Fruit fly (Drosophila melanogaster): Measurements from ENCODE around the gene CG7943.

The CG7943 gene

DNA sequence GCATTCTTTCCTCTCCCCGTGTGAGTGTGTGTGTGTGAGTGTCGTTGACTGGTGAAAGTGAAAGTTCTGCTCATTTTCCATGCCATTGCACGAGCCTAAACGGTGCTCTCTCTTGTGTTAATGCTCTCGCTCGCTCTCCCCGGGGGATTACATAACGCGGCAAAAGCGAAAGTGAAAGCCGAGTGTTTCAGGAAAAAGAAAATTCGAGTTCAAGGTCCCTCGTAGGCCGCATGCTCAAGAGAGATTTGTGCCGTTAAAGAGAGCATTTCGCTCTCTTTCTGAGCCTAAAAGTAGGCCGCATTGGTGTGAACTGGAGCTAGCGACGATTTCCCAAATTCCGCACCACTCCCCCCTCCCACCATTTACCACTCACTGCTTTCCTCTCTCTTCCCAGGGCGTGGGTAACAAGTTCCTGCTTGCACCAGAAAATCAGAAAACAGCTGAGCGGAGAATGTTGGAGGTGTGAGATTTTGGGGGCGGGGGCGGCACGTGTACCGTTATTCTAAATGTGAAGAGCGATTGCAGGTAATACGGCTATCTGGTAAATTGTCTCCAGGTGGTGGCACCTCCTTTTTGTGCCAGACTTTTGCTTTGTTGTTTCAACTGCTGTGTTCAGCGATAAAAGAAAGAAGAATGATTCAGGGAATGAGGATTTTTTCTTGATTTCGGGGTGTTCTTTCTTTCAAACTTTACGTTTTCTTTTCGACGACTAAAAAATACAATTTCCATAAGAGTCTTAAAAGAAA lies 44.2 kb downstream of the CG7943 start:
- TF ChIP-seq CG17801 (GFP tag; optimal IDR thresholded peaks at IDR 0.05; ENCODE audit: partially characterized antibody) = no peak

DNA sequence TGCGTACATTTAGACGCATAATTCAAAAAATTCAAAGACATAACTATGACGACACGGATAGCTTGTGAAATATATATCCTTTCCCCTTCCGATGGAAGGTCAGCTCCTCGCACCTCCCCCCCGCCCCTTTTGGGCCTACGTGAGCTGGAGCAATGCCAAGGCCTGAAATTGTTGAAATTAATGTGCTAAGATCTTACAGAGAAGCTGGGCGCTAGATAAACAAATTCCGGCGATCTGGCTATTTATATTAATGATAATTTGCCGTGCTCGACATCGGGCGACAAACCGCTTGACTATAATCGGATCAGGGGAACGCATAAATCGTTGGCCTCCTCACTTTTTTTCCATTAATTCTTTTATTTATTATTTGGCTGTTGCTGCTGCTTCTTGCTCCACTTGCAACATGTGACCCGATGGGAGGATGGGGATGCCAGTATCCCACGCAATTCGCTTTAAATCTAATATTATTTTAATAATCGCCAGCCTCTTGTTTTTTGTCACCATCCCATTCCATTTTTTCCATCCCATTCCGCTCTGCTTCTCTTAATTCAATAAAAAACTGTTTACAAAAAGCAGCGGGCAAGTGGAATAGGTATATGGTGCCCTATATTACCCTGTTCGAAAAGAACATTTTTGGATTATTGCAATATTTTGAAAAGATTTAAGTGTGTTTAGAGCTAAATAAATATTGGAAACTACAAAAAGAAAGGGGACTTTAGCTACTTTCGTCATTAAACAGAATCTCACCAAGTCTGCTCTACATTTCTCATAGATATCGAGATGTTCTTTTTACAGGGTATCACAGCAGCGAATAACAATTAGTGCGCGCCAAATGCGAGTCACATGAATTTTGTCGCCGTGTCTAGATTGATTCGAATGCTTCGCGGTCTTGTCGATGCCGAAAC lies 45.8 kb downstream of the CG7943 start:
- TF ChIP-seq CG17801 (GFP tag; optimal IDR thresholded peaks at IDR 0.05; ENCODE audit: partially characterized antibody) = no peak

- no peak for TF ChIP-seq CG17801 (GFP tag; optimal IDR thresholded peaks at IDR 0.05; ENCODE audit: partially characterized antibody)
Observed at dm6 chr3R:30092700-30093044, 46.4 kb downstream of the CG7943 start.

- TF ChIP-seq CG17801 (GFP tag; optimal IDR thresholded peaks at IDR 0.05; ENCODE audit: partially characterized antibody) = no peak
Observed at dm6 chr3R:30095381-30095780, 49.1 kb downstream of the CG7943 start.

- TF ChIP-seq CG17801 (GFP tag; optimal IDR thresholded peaks at IDR 0.05; ENCODE audit: partially characterized antibody) = no peak
Observed at dm6 chr3R:30095855-30096254, 49.6 kb downstream of the CG7943 start.

DNA sequence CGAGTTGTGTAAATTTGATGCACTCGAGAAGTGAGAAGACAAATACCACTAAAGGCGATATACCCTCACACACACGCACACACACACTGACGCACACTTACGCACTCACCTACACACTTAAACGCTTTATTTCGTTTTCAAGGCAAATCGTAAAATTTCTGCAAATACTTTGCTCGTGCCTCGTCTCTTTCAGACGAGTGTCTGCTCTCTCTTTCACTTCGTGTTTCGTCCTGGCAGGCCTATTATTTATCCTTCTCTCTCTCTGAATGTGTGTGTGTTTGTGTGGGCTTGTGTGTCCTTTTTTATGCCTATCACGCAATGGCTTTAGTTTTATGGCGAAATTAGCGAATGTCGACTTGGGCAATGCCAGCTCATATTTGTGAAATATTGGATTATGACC lies 52.0 kb downstream of the CG7943 start:
- no peak for TF ChIP-seq CG17801 (GFP tag; optimal IDR thresholded peaks at IDR 0.05; ENCODE audit: partially characterized antibody)
